Fruit fly (Drosophila melanogaster) whole organism, embryonic: ENCODE data around the gene bib.
A peak's percentile ranks its signal among the peaks of the same experiment; 100 is the strongest.

Experiments
- Atf3 ChIP-seq: fragments of 200-800 bp; sonication (Bioruptor generic); optimal IDR thresholded peaks from 3 replicates; lab custom pipeline; 2016; ENCODE audit warnings: missing biosample characterization, missing genetic modification characterization
- CG1024 ChIP-seq: fragments of 200-800 bp; sonication (Bioruptor generic); IDR thresholded peaks from 2 replicates; pipeline ENCODE4 v1.3.6; 2022; ENCODE audit warnings: missing biosample characterization, missing genetic modification characterization
- CG10321 ChIP-seq: fragments of 200-800 bp; sonication (Bioruptor generic); IDR thresholded peaks from 2 replicates; pipeline ENCODE4 v1.3.6; 2022; ENCODE audit warnings: missing biosample characterization, missing genetic modification characterization
- CG11085 ChIP-seq: fragments of 200-800 bp; sonication (Bioruptor generic); IDR thresholded peaks from 2 replicates; pipeline ENCODE4 v1.3.6; 2022; ENCODE audit warnings: missing biosample characterization, missing genetic modification characterization
- CG11247 ChIP-seq: fragments of 200-800 bp; sonication (Bioruptor generic); IDR thresholded peaks from 2 replicates; pipeline ENCODE4 v1.3.6; 2022; ENCODE audit warnings: missing biosample characterization, missing genetic modification characterization
- CG11398 ChIP-seq: fragments of 200-800 bp; sonication (Bioruptor generic); optimal IDR thresholded peaks from 2 replicates; lab custom pipeline; 2016; ENCODE audit warnings: missing biosample characterization, missing genetic modification characterization
- CG13123 ChIP-seq: fragments of 200-800 bp; sonication (Bioruptor generic); optimal IDR thresholded peaks from 2 replicates; lab custom pipeline; 2016; ENCODE audit warnings: missing biosample characterization, missing genetic modification characterization
- CG13624 ChIP-seq: fragments of 200-800 bp; sonication (Bioruptor generic); optimal IDR thresholded peaks from 2 replicates; lab custom pipeline; 2016; ENCODE audit warnings: missing biosample characterization, missing genetic modification characterization
- CG13775 ChIP-seq: fragments of 200-800 bp; sonication (Bioruptor generic); optimal IDR thresholded peaks from 3 replicates; lab custom pipeline; 2017; ENCODE audit warnings: missing biosample characterization, mild to moderate bottlenecking, missing genetic modification characterization
- CG14050 ChIP-seq: fragments of 200-800 bp; sonication (Bioruptor generic); IDR thresholded peaks from 3 replicates; pipeline ENCODE4 v1.3.6; 2022; ENCODE audit warnings: missing biosample characterization, missing genetic modification characterization
- CG14965 ChIP-seq: fragments of 200-800 bp; sonication (Bioruptor generic); optimal IDR thresholded peaks from 2 replicates; lab custom pipeline; 2016; ENCODE audit warnings: missing biosample characterization, missing genetic modification characterization, borderline replicate concordance
- CG15601 ChIP-seq: fragments of 200-800 bp; sonication (Bioruptor generic); optimal IDR thresholded peaks from 3 replicates; lab custom pipeline; 2019; ENCODE audit warnings: missing biosample characterization, mild to moderate bottlenecking, missing genetic modification characterization, moderate library complexity
- CG1602 ChIP-seq: fragments of 200-800 bp; sonication (Bioruptor generic); optimal IDR thresholded peaks from 3 replicates; lab custom pipeline; 2016; ENCODE audit warnings: missing biosample characterization, missing genetic modification characterization
- CG1603 ChIP-seq: fragments of 200-800 bp; sonication (Bioruptor generic); optimal IDR thresholded peaks from 2 replicates; lab custom pipeline; 2019; ENCODE audit warnings: missing biosample characterization, mild to moderate bottlenecking, missing genetic modification characterization, moderate library complexity
- CG16815 ChIP-seq: fragments of 200-800 bp; sonication (Bioruptor generic); optimal IDR thresholded peaks from 3 replicates; lab custom pipeline; 2017; ENCODE audit warnings: missing biosample characterization, mild to moderate bottlenecking, missing genetic modification characterization
- CG18011 ChIP-seq: fragments of 200-800 bp; sonication (Bioruptor generic); optimal IDR thresholded peaks from 2 replicates; lab custom pipeline; 2017; ENCODE audit warnings: missing biosample characterization, missing genetic modification characterization, mild to moderate bottlenecking, moderate library complexity, missing genotype
- CG2120 ChIP-seq: fragments of 200-800 bp; sonication (Bioruptor generic); optimal IDR thresholded peaks from 3 replicates; lab custom pipeline; 2016; ENCODE audit warnings: missing biosample characterization, missing genetic modification characterization
- CG33557 ChIP-seq: fragments of 200-800 bp; sonication (Bioruptor generic); optimal IDR thresholded peaks from 2 replicates; lab custom pipeline; 2019; ENCODE audit warnings: missing biosample characterization, mild to moderate bottlenecking, missing genetic modification characterization, moderate library complexity
- CG4328 ChIP-seq: fragments of 200-800 bp; sonication (Bioruptor generic); optimal IDR thresholded peaks from 3 replicates; lab custom pipeline; 2017; ENCODE audit warnings: missing biosample characterization, missing genetic modification reagents, missing genetic modification characterization
- CG4707 ChIP-seq: fragments of 200-800 bp; sonication (Bioruptor generic); optimal IDR thresholded peaks from 2 replicates; lab custom pipeline; 2018; ENCODE audit warnings: missing biosample characterization, mild to moderate bottlenecking, missing genetic modification characterization, moderate library complexity
- CG4854 ChIP-seq: fragments of 200-800 bp; sonication (Bioruptor generic); optimal IDR thresholded peaks from 2 replicates; lab custom pipeline; 2016; ENCODE audit warnings: missing biosample characterization, missing genetic modification characterization, inconsistent platforms
- CG6175 ChIP-seq: fragments of 200-800 bp; sonication (Bioruptor generic); IDR thresholded peaks from 3 replicates; pipeline ENCODE4 v1.3.6; 2022; ENCODE audit warnings: missing biosample characterization, missing genetic modification characterization
- CG7987 ChIP-seq: fragments of 200-800 bp; sonication (Bioruptor generic); optimal IDR thresholded peaks from 2 replicates; lab custom pipeline; 2018; ENCODE audit warnings: missing biosample characterization, mild to moderate bottlenecking, missing genetic modification characterization, moderate library complexity
- CG8765 ChIP-seq: fragments of 200-800 bp; sonication (Bioruptor generic); IDR thresholded peaks from 2 replicates; pipeline ENCODE4 v1.3.6; 2022; ENCODE audit warnings: missing biosample characterization, missing genetic modification characterization
- CG8924 ChIP-seq: fragments of 200-800 bp; optimal IDR thresholded peaks from 3 replicates; lab custom pipeline; 2019; ENCODE audit warnings: missing biosample characterization, mild to moderate bottlenecking, missing genetic modification characterization, moderate library complexity
- CG8944 ChIP-seq: fragments of 200-800 bp; sonication (Bioruptor generic); optimal IDR thresholded peaks from 3 replicates; lab custom pipeline; 2016; ENCODE audit warnings: missing biosample characterization, missing genetic modification characterization
- Dref ChIP-seq: fragments of 200-800 bp; sonication (Bioruptor generic); IDR thresholded peaks from 2 replicates; pipeline ENCODE4 v1.3.6; 2022; ENCODE audit warnings: missing biosample characterization, missing genetic modification characterization
- E2f2 ChIP-seq: fragments of 200-800 bp; sonication (Bioruptor generic); IDR thresholded peaks from 2 replicates; pipeline ENCODE4 v1.3.6; 2022; ENCODE audit warnings: missing biosample characterization, missing genetic modification characterization
- Gug ChIP-seq: fragments of 200-800 bp; sonication (Bioruptor generic); IDR thresholded peaks from 4 replicates; pipeline ENCODE4 v1.3.6; 2022; ENCODE audit warnings: missing biosample characterization, missing genetic modification characterization
- Jarid2 ChIP-seq: fragments of 200-800 bp; sonication (Bioruptor generic); optimal IDR thresholded peaks from 3 replicates; lab custom pipeline; 2017; ENCODE audit warnings: mild to moderate bottlenecking, missing biosample characterization, missing genetic modification reagents, missing genetic modification characterization
- Lpt ChIP-seq: fragments of >200 bp; optimal IDR thresholded peaks from 2 replicates; lab custom pipeline; 2018; ENCODE audit warnings: missing biosample characterization, missing genetic modification characterization
- Poxn ChIP-seq: fragments of 200-800 bp; sonication (Bioruptor generic); IDR thresholded peaks from 2 replicates; pipeline ENCODE4 v1.3.6; 2022; ENCODE audit warnings: missing biosample characterization, missing genetic modification characterization
- Sry-δ ChIP-seq: fragments of 200-800 bp; sonication (Bioruptor generic); optimal IDR thresholded peaks from 2 replicates; lab custom pipeline; 2016; ENCODE audit warnings: missing biosample characterization, missing genetic modification characterization
- bcd ChIP-seq: fragments of 200-800 bp; sonication (Bioruptor generic); optimal IDR thresholded peaks from 2 replicates; lab custom pipeline; 2017; ENCODE audit warnings: missing biosample characterization, mild to moderate bottlenecking, missing genetic modification characterization
- ci ChIP-seq: fragments of 200-800 bp; sonication (Bioruptor generic); IDR thresholded peaks from 3 replicates; pipeline ENCODE4 v1.3.6; 2022; ENCODE audit warnings: missing biosample characterization, missing genetic modification characterization
- cwo ChIP-seq: fragments of 200-800 bp; sonication (Bioruptor generic); optimal IDR thresholded peaks from 3 replicates; lab custom pipeline; 2017; ENCODE audit warnings: missing biosample characterization, missing genetic modification characterization, mild to moderate bottlenecking, moderate library complexity, missing genetic modification reagents
- disco-r ChIP-seq: fragments of 200-800 bp; sonication (Bioruptor generic); optimal IDR thresholded peaks from 2 replicates; lab custom pipeline; 2016; ENCODE audit warnings: missing biosample characterization, missing genetic modification characterization
- dmrt99B ChIP-seq: fragments of 200-800 bp; sonication (Bioruptor generic); optimal IDR thresholded peaks from 2 replicates; lab custom pipeline; 2018; ENCODE audit warnings: missing biosample characterization, mild to moderate bottlenecking, missing genetic modification characterization, moderate library complexity
- hth ChIP-seq: fragments of >200 bp; optimal IDR thresholded peaks from 2 replicates; lab custom pipeline; 2017; ENCODE audit warnings: inconsistent platforms
- lbe ChIP-seq: fragments of 200-800 bp; sonication (Bioruptor generic); optimal IDR thresholded peaks from 2 replicates; lab custom pipeline; 2016; ENCODE audit warnings: missing biosample characterization, mild to moderate bottlenecking, missing genetic modification characterization
- lola ChIP-seq, 3 experiments: fragments of >200 bp in 2 of 3; fragments of 200-800 bp in 1 of 3; sonication (Bioruptor generic) in 1 of 3; optimal IDR thresholded peaks; 2 replicates each; lab custom pipeline; 2017 to 2019; ENCODE audit warnings: missing biosample characterization in 3 of 3, missing genetic modification characterization in 3 of 3, mild to moderate bottlenecking in 1 of 3, moderate library complexity in 1 of 3
- mirr ChIP-seq: fragments of 200-800 bp; sonication (Bioruptor generic); optimal IDR thresholded peaks from 3 replicates; lab custom pipeline; 2018; ENCODE audit warnings: missing biosample characterization, mild to moderate bottlenecking, missing genetic modification characterization
- oc ChIP-seq: fragments of 200-800 bp; sonication (Bioruptor generic); optimal IDR thresholded peaks from 2 replicates; lab custom pipeline; 2018; ENCODE audit warnings: missing biosample characterization, mild to moderate bottlenecking, missing genetic modification characterization, moderate library complexity
- odd ChIP-seq: fragments of 200-800 bp; sonication (Bioruptor generic); optimal IDR thresholded peaks from 2 replicates; lab custom pipeline; 2017; ENCODE audit warnings: missing biosample characterization, mild to moderate bottlenecking, missing genetic modification characterization
- ranshi ChIP-seq: fragments of 200-800 bp; sonication (Bioruptor generic); IDR thresholded peaks from 2 replicates; pipeline ENCODE4 v1.3.6; 2022; ENCODE audit warnings: missing biosample characterization, missing genetic modification characterization
- tna ChIP-seq: fragments of 200-800 bp; sonication (Bioruptor generic); IDR thresholded peaks from 2 replicates; pipeline ENCODE4 v1.3.6; 2022; ENCODE audit warnings: missing biosample characterization, missing genetic modification characterization; ENCODE audit not compliant: partially characterized antibody
- vfl ChIP-seq: fragments of 200-800 bp; sonication (Bioruptor generic); optimal IDR thresholded peaks from 2 replicates; lab custom pipeline; 2016; ENCODE audit warnings: missing biosample characterization, missing genetic modification characterization
- wdn ChIP-seq: fragments of 200-800 bp; sonication (Bioruptor generic); IDR thresholded peaks from 2 replicates; pipeline ENCODE4 v1.3.6; 2022; ENCODE audit warnings: missing biosample characterization, missing genetic modification characterization
- wor ChIP-seq: fragments of 200-800 bp; sonication (Bioruptor generic); IDR thresholded peaks from 2 replicates; pipeline ENCODE4 v1.3.6; 2022; ENCODE audit warnings: missing biosample characterization, missing genetic modification characterization

The bib gene

DNA sequence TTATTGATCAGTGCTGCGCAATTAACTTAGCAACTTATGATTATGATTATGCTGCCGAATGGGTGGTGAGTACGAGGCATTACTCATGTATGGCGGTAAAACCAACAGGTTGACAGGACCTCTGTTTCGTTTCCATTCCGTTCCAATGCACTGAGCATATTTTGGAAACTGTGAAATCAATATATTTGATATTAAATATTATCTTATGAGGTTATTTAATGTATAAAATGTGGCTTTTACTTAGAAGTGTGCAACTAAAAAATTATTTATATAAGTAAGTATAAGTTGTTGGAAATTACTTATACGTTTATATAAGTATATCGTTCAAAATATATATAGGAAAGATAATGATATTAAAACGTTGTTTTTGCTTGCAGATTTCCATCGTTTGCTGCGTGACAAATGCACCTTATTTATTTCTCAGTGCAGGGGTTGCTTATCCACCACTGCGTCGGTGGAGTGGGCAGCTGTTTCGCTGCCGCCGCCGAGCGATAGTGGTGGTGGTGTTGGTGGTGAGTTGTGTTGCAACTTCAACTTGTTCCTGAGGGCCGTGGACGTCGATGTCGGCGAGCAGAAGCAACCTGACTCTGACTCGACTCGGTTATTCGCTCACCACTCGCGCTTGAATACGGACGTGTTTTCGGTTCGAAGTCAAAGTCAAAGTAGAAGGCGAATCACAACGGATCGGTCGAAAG is at the start of gene bib (continued):
- TF ChIP-seq CG6175 (peak; percentile 23; the same call in 1 of the 3 replicates), Lpt (GFP tag; lab: Kevin White, UChicago) (no peak), CG4328 (GFP tag; lab: Kevin White, UChicago) (peak; percentile 78), cwo (GFP tag; lab: Kevin White, UChicago) (peak; percentile 80), CG10321 (GFP tag; lab: Robert Waterston, UW) (no peak), CG14050 (GFP tag; lab: Robert Waterston, UW) (peak; percentile 39; the same call in 1 of the 3 replicates), vfl (GFP tag; lab: Kevin White, UChicago) (peak; percentile 23), hth (lab: Kevin White, UChicago) (no peak), CG8765 (GFP tag; lab: Robert Waterston, UW) (peak; percentile 39; the same call in 1 of the 2 replicates), CG8924 (peak; percentile 94), Gug (peak; percentile 53; the same call in 2 of the 4 replicates), CG4707 (peak; percentile 52), lola (GFP tag; optimal IDR thresholded peaks at IDR 0.05; lab: Kevin White, UChicago) (peak in 1 of 3 experiments; percentile 92), CG8944 (GFP tag; lab: Kevin White, UChicago) (no peak), CG14965 (GFP tag; lab: Kevin White, UChicago) (no peak), CG1603 (peak; percentile 37), CG18011 (GFP tag; lab: Kevin White, UChicago) (no peak), wdn (GFP tag; lab: Robert Waterston, UW) (0 out of 2 replicates have a peak, but pooled peaks have one; percentile 20), tna (no peak), ci (peak; percentile 78; the same call in 2 of the 3 replicates), Jarid2 (GFP tag; lab: Kevin White, UChicago) (peak; percentile 84), Sry-δ (GFP tag; lab: Kevin White, UChicago) (no peak), CG4854 (GFP tag; lab: Kevin White, UChicago) (peak; percentile 54), CG11085 (no peak), CG7987 (GFP tag; lab: Kevin White, UChicago) (no peak), CG33557 (peak; percentile 88), lbe (peak; percentile 82), Dref (GFP tag; lab: Robert Waterston, UW) (0 out of 2 replicates have a peak, but pooled peaks have one; percentile 33), ranshi (GFP tag; lab: Robert Waterston, UW) (peak; percentile 14; the same call in 1 of the 2 replicates), Atf3 (GFP tag; lab: Kevin White, UChicago) (no peak), CG15601 (peak; percentile 86), CG11398 (GFP tag; lab: Kevin White, UChicago) (no peak), mirr (peak; percentile 9), wor (GFP tag; lab: Robert Waterston, UW) (peak; percentile 40; the same call in 1 of the 2 replicates), dmrt99B (tag; lab: Kevin White, UChicago) (peak; percentile 88), CG2120 (GFP tag; lab: Kevin White, UChicago) (peak; percentile 56), oc (tag; lab: Kevin White, UChicago) (peak; percentile 73), CG1024 (no peak), CG1602 (peak; percentile 84), CG13624 (GFP tag; lab: Kevin White, UChicago) (no peak), CG16815 (GFP tag; lab: Kevin White, UChicago) (peak; percentile 86), CG11247 (GFP tag; lab: Robert Waterston, UW) (no peak), bcd (GFP tag; lab: Kevin White, UChicago) (peak; percentile 86), odd (GFP tag; lab: Kevin White, UChicago) (peak; percentile 79), E2f2 (no peak; the same call in 1 of the 2 replicates), Poxn (GFP tag; lab: Robert Waterston, UW) (no peak), CG13123 (GFP tag; lab: Kevin White, UChicago) (peak; percentile 65), disco-r (GFP tag; lab: Kevin White, UChicago) (no peak), CG13775 (GFP tag; lab: Kevin White, UChicago) (peak; percentile 91)
